Worm (Caenorhabditis elegans) whole organism, L1 larva: ENCODE results near the gene Y43C5A.2.

ENCODE experiments used
- egl-27 ChIP-seq, 2 experiments: fragments of 150-350 bp in 1 of 2; sonication (generic microtip); optimal IDR thresholded peaks; 3 replicates each; lab custom pipeline; 2017 to 2018; ENCODE audit warnings: missing biosample characterization in 2 of 2, missing genetic modification characterization in 2 of 2, missing genetic modification reagents in 2 of 2
- unc-62 ChIP-seq: fragments of 150-350 bp; optimal IDR thresholded peaks from 2 replicates; lab custom pipeline; 2014; ENCODE audit warnings: missing biosample characterization, missing genetic modification reagents, missing genetic modification characterization
- zag-1 ChIP-seq: fragments of 150-350 bp; optimal IDR thresholded peaks from 2 replicates; lab custom pipeline; 2014; ENCODE audit warnings: missing biosample characterization, missing genetic modification characterization

- TF ChIP-seq zag-1 (tag; lab: Kevin White, UChicago) (no peak), egl-27 (tag; optimal IDR thresholded peaks at IDR 0.05; lab: Kevin White, UChicago) (no peak), unc-62 (GFP tag; lab: Kevin White, UChicago) (no peak)
Observed at ce11 chrIV:10276960-10277359, 7.3 kb downstream of the Y43C5A.2 start, which contains the start of gene Y43C5A.7.
